Worm (Caenorhabditis elegans): Measurements from ENCODE around the gene exp-2.

exp-2 gene

ce11 chrV:6135428-6135827 is 4.2 kb downstream of the exp-2 start:
- TF ChIP-seq unc-62 (GFP tag; optimal IDR thresholded peaks at IDR 0.05) = no peak

- TF ChIP-seq unc-62 (GFP tag; optimal IDR thresholded peaks at IDR 0.05) = no peak
These were observed 7.0 kb downstream of the exp-2 start for ce11 chrV:6138167-6138566.
